Worm (Caenorhabditis elegans): Measurements from ENCODE around the gene snpn-1.
A peak's percentile ranks its signal among the peaks of the same experiment; 100 is the strongest.

Gene snpn-1

DNA sequence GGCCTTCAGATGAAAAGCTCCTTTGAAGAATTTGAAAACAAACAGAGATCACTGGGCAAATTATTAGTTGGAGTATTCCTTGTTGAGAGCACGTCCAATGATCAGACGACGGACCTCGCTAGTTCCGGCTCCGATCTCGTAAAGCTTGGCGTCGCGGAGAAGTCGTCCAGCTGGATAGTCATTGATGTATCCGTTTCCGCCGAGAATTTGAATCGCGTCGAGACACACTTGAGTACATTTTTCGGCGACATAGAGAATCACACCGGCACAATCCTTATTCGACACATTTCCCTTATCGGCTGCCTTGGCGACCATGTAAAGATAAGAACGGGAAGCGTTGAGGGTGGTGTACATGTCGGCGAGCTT lies 3.9 kb downstream of the snpn-1 start:
- TF ChIP-seq nhr-43 (tag; optimal IDR thresholded peaks at IDR 0.05; ENCODE audit: poor library complexity, severe bottlenecking) (no peak), ceh-82 (tag; optimal IDR thresholded peaks at IDR 0.05) (no peak), daf-12 (tag; optimal IDR thresholded peaks at IDR 0.05) (no peak), mdl-1 (tag; optimal IDR thresholded peaks at IDR 0.05) (no peak), hmg-11 (tag; optimal IDR thresholded peaks at IDR 0.05) (no peak), ztf-4 (tag; optimal IDR thresholded peaks at IDR 0.05) (no peak), elt-3 (tag; optimal IDR thresholded peaks at IDR 0.05) (no peak), elt-2 (tag; optimal IDR thresholded peaks at IDR 0.05) (peak; percentile 25)

- TF ChIP-seq nhr-77 (tag; optimal IDR thresholded peaks at IDR 0.05) = no peak
- TF ChIP-seq elt-2 (tag; optimal IDR thresholded peaks at IDR 0.05) = peak; percentile 1
These were observed 4.4 kb downstream of the snpn-1 start for ce11 chrIV:5086243-5086960.

DNA sequence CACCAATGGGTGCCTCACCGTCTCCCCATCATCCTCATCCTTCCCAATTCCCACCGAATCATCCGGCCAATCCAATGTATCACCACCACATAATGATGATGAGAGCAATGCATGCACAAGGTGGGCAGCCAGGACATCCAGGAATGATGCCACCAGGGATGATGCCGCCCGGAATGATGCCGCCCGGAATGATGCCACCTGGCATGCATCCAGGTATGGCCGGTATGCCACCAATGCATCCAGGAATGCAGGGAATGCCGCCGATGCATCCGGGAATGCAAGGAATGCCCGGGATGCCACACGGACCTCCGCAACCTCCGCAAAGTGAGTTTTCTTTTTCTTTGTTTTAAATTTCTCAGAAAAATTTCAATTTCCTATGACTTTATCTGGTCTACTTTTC lies 5.1 kb downstream of the snpn-1 start:
- TF ChIP-seq ceh-9 (tag; optimal IDR thresholded peaks at IDR 0.05) (no peak), fkh-10 (GFP tag; optimal IDR thresholded peaks at IDR 0.05) (no peak), skn-1 (tag; optimal IDR thresholded peaks at IDR 0.05) (no peak), nhr-76 (tag; optimal IDR thresholded peaks at IDR 0.05) (no peak), nhr-28 (tag; optimal IDR thresholded peaks at IDR 0.05) (no peak), snpc-4 (tag; optimal IDR thresholded peaks at IDR 0.05) (no peak), lsy-12 (tag; optimal IDR thresholded peaks at IDR 0.05) (no peak), R02D3.7 (tag; optimal IDR thresholded peaks at IDR 0.05) (no peak), egl-5 (tag; optimal IDR thresholded peaks at IDR 0.05) (no peak), pha-4 (tag; optimal IDR thresholded peaks at IDR 0.05) (no peak), tbx-2 (tag; optimal IDR thresholded peaks at IDR 0.05) (no peak), aly-2 (tag; optimal IDR thresholded peaks at IDR 0.05) (no peak), jun-1 (tag; optimal IDR thresholded peaks at IDR 0.05) (no peak), fos-1 (tag; optimal IDR thresholded peaks at IDR 0.05) (no peak), nhr-43 (tag; optimal IDR thresholded peaks at IDR 0.05; ENCODE audit: poor library complexity, severe bottlenecking) (no peak), elt-3 (tag; optimal IDR thresholded peaks at IDR 0.05) (no peak), nhr-25 (tag; optimal IDR thresholded peaks at IDR 0.05) (no peak), nhr-23 (tag; optimal IDR thresholded peaks at IDR 0.05) (no peak), zag-1 (tag; optimal IDR thresholded peaks at IDR 0.05) (no peak), ceh-28 (tag; optimal IDR thresholded peaks at IDR 0.05) (no peak)

DNA sequence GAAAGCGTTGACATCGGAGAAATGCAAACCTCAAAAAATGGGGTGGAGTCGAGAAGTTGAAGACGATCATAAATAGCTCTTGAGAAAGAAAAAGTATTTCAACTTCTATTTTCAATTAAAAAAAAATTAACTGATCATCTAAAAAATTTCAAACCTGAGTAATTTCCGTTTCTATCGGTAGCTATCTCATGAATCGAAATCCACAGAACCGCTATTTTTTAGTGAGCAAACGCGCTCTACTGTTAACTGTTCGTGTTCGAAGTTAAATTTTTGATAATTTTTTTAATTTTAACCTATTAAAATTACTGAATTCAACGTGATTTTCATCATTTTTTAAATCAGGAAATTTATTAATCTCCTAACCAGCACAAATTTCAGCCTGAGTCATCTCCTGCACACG lies 7.0 kb downstream of the snpn-1 start:
- TF ChIP-seq ceh-82 (tag; optimal IDR thresholded peaks at IDR 0.05) = no peak
- no peak for TF ChIP-seq ama-1 (optimal IDR thresholded peaks at IDR 0.05)
- TF ChIP-seq jun-1 (tag; optimal IDR thresholded peaks at IDR 0.05) = no peak
- no peak for TF ChIP-seq nhr-12 (tag; optimal IDR thresholded peaks at IDR 0.05)
- TF ChIP-seq aly-2 (tag; optimal IDR thresholded peaks at IDR 0.05) = no peak
- TF ChIP-seq lin-39 (tag; optimal IDR thresholded peaks at IDR 0.05) = no peak
- TF ChIP-seq nhr-237 (tag; optimal IDR thresholded peaks at IDR 0.05) = no peak
- TF ChIP-seq elt-2 (tag; optimal IDR thresholded peaks at IDR 0.05) = no peak
- TF ChIP-seq nhr-11 (tag; optimal IDR thresholded peaks at IDR 0.05) = no peak
- TF ChIP-seq lsy-12 (tag; optimal IDR thresholded peaks at IDR 0.05) = no peak
- TF ChIP-seq mdl-1 (tag; optimal IDR thresholded peaks at IDR 0.05) = no peak
- no peak for TF ChIP-seq nhr-76 (tag; optimal IDR thresholded peaks at IDR 0.05)

ce11 chrIV:5082900-5083530 lies 7.8 kb downstream of the snpn-1 start, which contains the start of gene pygo-1:
pygo-1 (plus strand) TSS chrIV:5083303.
- TF ChIP-seq nfya-1 (tag; optimal IDR thresholded peaks at IDR 0.05; ENCODE audit: insufficient read depth) (peak; percentile 26), ceh-28 (tag; optimal IDR thresholded peaks at IDR 0.05) (no peak), nhr-237 (tag; optimal IDR thresholded peaks at IDR 0.05) (no peak), elt-2 (tag; optimal IDR thresholded peaks at IDR 0.05) (peak; percentile 66), ama-1 (optimal IDR thresholded peaks at IDR 0.05) (peak; percentile 42), pha-4 (tag; optimal IDR thresholded peaks at IDR 0.05) (peak; percentile 2), elt-3 (tag; optimal IDR thresholded peaks at IDR 0.05) (no peak)
